Fruit fly (Drosophila melanogaster): Measurements from ENCODE around the gene Shawn.

DNA sequence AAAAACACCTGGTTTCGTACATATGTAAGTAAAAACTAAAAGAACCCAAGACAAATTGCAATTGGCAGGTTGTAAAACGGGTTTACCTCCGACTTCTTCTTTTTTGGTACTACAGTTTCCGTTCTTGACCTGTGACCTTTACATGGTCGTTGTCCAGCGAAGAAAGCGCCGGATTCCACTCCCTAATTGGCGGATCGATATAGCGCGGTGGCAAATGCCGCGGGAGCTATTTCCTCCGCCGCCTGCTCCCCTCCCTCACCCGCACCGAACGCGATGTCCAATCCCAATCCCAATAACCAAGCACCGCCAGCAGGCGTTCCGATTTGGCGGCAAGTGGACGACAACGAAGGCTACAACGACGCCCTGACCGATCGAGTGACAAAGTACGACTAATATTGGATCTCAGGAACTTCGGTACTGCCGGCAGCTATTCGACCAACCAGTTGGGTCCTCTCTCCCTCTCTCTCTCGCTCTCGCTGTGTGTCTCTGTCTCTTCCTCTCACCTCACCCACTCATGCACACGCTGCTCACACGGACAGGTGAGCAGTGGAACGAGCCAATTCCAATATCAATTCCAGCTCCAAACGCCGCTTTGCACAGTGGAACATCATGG lies 51.4 kb downstream of the Shawn start:
- TF ChIP-seq Dll (optimal IDR thresholded peaks at IDR 0.05) (peak; percentile 53), usp (GFP tag; optimal IDR thresholded peaks at IDR 0.05) (no peak)
